Worm (Caenorhabditis elegans) whole organism, L1 larva: ENCODE measurements around the gene str-108.

Experiments used
- C04F5.9 ChIP-seq: sonication (generic microtip); optimal IDR thresholded peaks from 2 replicates; lab custom pipeline; 2016; ENCODE audit warnings: missing genetic modification characterization, missing compliant biosample characterization
- alr-1 ChIP-seq: fragments of 200-800 bp; sonication (Bioruptor generic); optimal IDR thresholded peaks from 2 replicates; lab custom pipeline; 2018; ENCODE audit warnings: borderline replicate concordance, mild to moderate bottlenecking, missing genetic modification characterization, missing compliant biosample characterization
- ama-1 ChIP-seq: fragments of 150-350 bp; optimal IDR thresholded peaks from 2 replicates; lab custom pipeline; 2014
- ceh-63 ChIP-seq: fragments of 200-800 bp; sonication (Bioruptor generic); optimal IDR thresholded peaks from 2 replicates; lab custom pipeline; 2018; ENCODE audit warnings: mild to moderate bottlenecking, missing genetic modification characterization, missing compliant biosample characterization
- ceh-8 ChIP-seq: fragments of 200-800 bp; sonication (Bioruptor generic); optimal IDR thresholded peaks from 2 replicates; lab custom pipeline; 2018; ENCODE audit warnings: mild to moderate bottlenecking, missing genetic modification characterization, moderate library complexity, missing compliant biosample characterization
- ceh-88 ChIP-seq: fragments of 200-800 bp; sonication (Bioruptor generic); IDR thresholded peaks from 2 replicates; pipeline ENCODE4 v1.3.6; 2022; ENCODE audit warnings: missing genetic modification characterization, missing compliant biosample characterization
- ceh-90 ChIP-seq: sonication (generic microtip); optimal IDR thresholded peaks from 2 replicates; lab custom pipeline; 2016; ENCODE audit warnings: missing genetic modification characterization, missing compliant biosample characterization
- dsc-1 ChIP-seq: sonication (generic microtip); optimal IDR thresholded peaks from 2 replicates; lab custom pipeline; 2016; ENCODE audit warnings: mild to moderate bottlenecking, missing genetic modification characterization, missing compliant biosample characterization
- egl-27 ChIP-seq, 2 experiments: fragments of 150-350 bp in 1 of 2; sonication (generic microtip); optimal IDR thresholded peaks; 3 replicates each; lab custom pipeline; 2017 to 2018; ENCODE audit warnings: missing biosample characterization in 2 of 2, missing genetic modification characterization in 2 of 2, missing genetic modification reagents in 2 of 2
- elt-2 ChIP-seq: sonication (generic microtip); optimal IDR thresholded peaks from 2 replicates; lab custom pipeline; 2016; ENCODE audit warnings: missing genetic modification characterization, mild to moderate bottlenecking, inconsistent platforms, missing compliant biosample characterization, missing genetic modification reagents
- fkh-8 ChIP-seq: sonication (generic microtip); optimal IDR thresholded peaks from 2 replicates; lab custom pipeline; 2016; ENCODE audit warnings: mild to moderate bottlenecking, missing genetic modification characterization, missing compliant biosample characterization
- grh-1 ChIP-seq: fragments of 200-800 bp; sonication (Bioruptor generic); IDR thresholded peaks from 2 replicates; pipeline ENCODE4 v1.3.6; 2022; ENCODE audit warnings: missing genetic modification reagents, missing genetic modification characterization, missing compliant biosample characterization
- hlh-4 ChIP-seq: sonication (generic microtip); optimal IDR thresholded peaks from 2 replicates; lab custom pipeline; 2016; ENCODE audit warnings: mild to moderate bottlenecking, missing genetic modification characterization, missing compliant biosample characterization
- hpl-2 ChIP-seq: fragments of 150-350 bp; optimal IDR thresholded peaks from 2 replicates; lab custom pipeline; 2014; ENCODE audit warnings: missing biosample characterization, missing genetic modification reagents, missing genetic modification characterization
- lin-35 ChIP-seq, 2 experiments: fragments of 150-350 bp; optimal IDR thresholded peaks; 2 replicates each; lab custom pipeline; 2014; ENCODE audit warnings: missing biosample characterization in 2 of 2, missing genetic modification characterization in 2 of 2, missing genetic modification reagents in 2 of 2
- lir-3 ChIP-seq: sonication (generic microtip); optimal IDR thresholded peaks from 2 replicates; lab custom pipeline; 2016; ENCODE audit warnings: mild to moderate bottlenecking, missing genetic modification characterization, moderate library complexity, missing compliant biosample characterization; ENCODE audit not compliant: poor library complexity
- lsy-2 ChIP-seq, 2 experiments: fragments of 150-350 bp; optimal IDR thresholded peaks; 2 replicates each; lab custom pipeline; 2014; ENCODE audit warnings: missing biosample characterization in 2 of 2, missing genetic modification characterization in 2 of 2
- mab-9 ChIP-seq: fragments of 200-800 bp; sonication (Bioruptor generic); IDR thresholded peaks from 2 replicates; pipeline ENCODE4 v1.3.6; 2022; ENCODE audit warnings: missing genetic modification reagents, missing genetic modification characterization, missing compliant biosample characterization
- nhr-12 ChIP-seq: sonication (generic microtip); optimal IDR thresholded peaks from 2 replicates; lab custom pipeline; 2017; ENCODE audit warnings: missing biosample characterization, missing genetic modification characterization
- nhr-237 ChIP-seq: fragments of 150-350 bp; optimal IDR thresholded peaks from 2 replicates; lab custom pipeline; 2014; ENCODE audit warnings: missing biosample characterization, missing genetic modification characterization
- nhr-47 ChIP-seq: sonication (generic microtip); optimal IDR thresholded peaks from 2 replicates; lab custom pipeline; 2016; ENCODE audit warnings: mild to moderate bottlenecking, missing genetic modification characterization, moderate library complexity, missing compliant biosample characterization
- nhr-71 ChIP-seq: sonication (generic microtip); optimal IDR thresholded peaks from 2 replicates; lab custom pipeline; 2016; ENCODE audit warnings: mild to moderate bottlenecking, missing genetic modification characterization, moderate library complexity, missing compliant biosample characterization
- nhr-76 ChIP-seq: sonication (generic microtip); optimal IDR thresholded peaks from 2 replicates; lab custom pipeline; 2017; ENCODE audit warnings: missing biosample characterization, missing genetic modification characterization
- nhr-77 ChIP-seq: fragments of 150-350 bp; optimal IDR thresholded peaks from 2 replicates; lab custom pipeline; 2014; ENCODE audit warnings: missing biosample characterization, missing genetic modification characterization
- pax-3 ChIP-seq: fragments of 200-800 bp; sonication (Bioruptor generic); optimal IDR thresholded peaks from 2 replicates; lab custom pipeline; 2018; ENCODE audit warnings: mild to moderate bottlenecking, missing genetic modification characterization, moderate library complexity, missing compliant biosample characterization
- pqm-1 ChIP-seq: sonication (generic microtip); optimal IDR thresholded peaks from 3 replicates; lab custom pipeline; 2017; ENCODE audit warnings: missing biosample characterization, missing genetic modification characterization
- skn-1 ChIP-seq: fragments of 150-350 bp; optimal IDR thresholded peaks from 2 replicates; lab custom pipeline; 2014; ENCODE audit warnings: missing biosample characterization, missing genetic modification characterization
- snpc-4 ChIP-seq: fragments of 150-350 bp; optimal IDR thresholded peaks from 2 replicates; lab custom pipeline; 2014; ENCODE audit warnings: missing biosample characterization, missing genetic modification characterization
- sox-4 ChIP-seq: sonication (generic microtip); optimal IDR thresholded peaks from 2 replicates; lab custom pipeline; 2016; ENCODE audit warnings: missing genetic modification characterization, missing compliant biosample characterization
- sup-37 ChIP-seq: fragments of 200-800 bp; sonication (Bioruptor generic); optimal IDR thresholded peaks from 2 replicates; lab custom pipeline; 2018; ENCODE audit warnings: mild to moderate bottlenecking, missing genetic modification characterization, missing compliant biosample characterization
- swsn-7 ChIP-seq: sonication (generic microtip); optimal IDR thresholded peaks from 2 replicates; lab custom pipeline; 2016; ENCODE audit warnings: missing genetic modification characterization, missing compliant biosample characterization
- tbx-2 ChIP-seq: sonication (generic microtip); optimal IDR thresholded peaks from 2 replicates; lab custom pipeline; 2016; ENCODE audit warnings: missing genetic modification characterization, missing compliant biosample characterization
- tlp-1 ChIP-seq: fragments of 150-350 bp; optimal IDR thresholded peaks from 2 replicates; lab custom pipeline; 2014; ENCODE audit warnings: missing biosample characterization, missing genetic modification characterization
- unc-130 ChIP-seq: fragments of 150-350 bp; optimal IDR thresholded peaks from 2 replicates; lab custom pipeline; 2017; ENCODE audit warnings: missing biosample characterization, missing genetic modification characterization, inconsistent platforms
- unc-30 ChIP-seq: sonication (generic microtip); optimal IDR thresholded peaks from 2 replicates; lab custom pipeline; 2017; ENCODE audit warnings: missing biosample characterization, missing genetic modification characterization
- vab-15 ChIP-seq: sonication (generic microtip); optimal IDR thresholded peaks from 2 replicates; lab custom pipeline; 2017; ENCODE audit warnings: missing genotype, mild to moderate bottlenecking, missing genetic modification characterization, missing compliant biosample characterization
- zip-4 ChIP-seq: fragments of 200-800 bp; sonication (Bioruptor generic); optimal IDR thresholded peaks from 2 replicates; lab custom pipeline; 2018; ENCODE audit warnings: mild to moderate bottlenecking, missing genetic modification characterization, moderate library complexity, missing compliant biosample characterization
- ztf-4 ChIP-seq: fragments of 150-350 bp; optimal IDR thresholded peaks from 2 replicates; lab custom pipeline; 2014; ENCODE audit warnings: missing biosample characterization, missing genetic modification characterization

str-108 gene

DNA sequence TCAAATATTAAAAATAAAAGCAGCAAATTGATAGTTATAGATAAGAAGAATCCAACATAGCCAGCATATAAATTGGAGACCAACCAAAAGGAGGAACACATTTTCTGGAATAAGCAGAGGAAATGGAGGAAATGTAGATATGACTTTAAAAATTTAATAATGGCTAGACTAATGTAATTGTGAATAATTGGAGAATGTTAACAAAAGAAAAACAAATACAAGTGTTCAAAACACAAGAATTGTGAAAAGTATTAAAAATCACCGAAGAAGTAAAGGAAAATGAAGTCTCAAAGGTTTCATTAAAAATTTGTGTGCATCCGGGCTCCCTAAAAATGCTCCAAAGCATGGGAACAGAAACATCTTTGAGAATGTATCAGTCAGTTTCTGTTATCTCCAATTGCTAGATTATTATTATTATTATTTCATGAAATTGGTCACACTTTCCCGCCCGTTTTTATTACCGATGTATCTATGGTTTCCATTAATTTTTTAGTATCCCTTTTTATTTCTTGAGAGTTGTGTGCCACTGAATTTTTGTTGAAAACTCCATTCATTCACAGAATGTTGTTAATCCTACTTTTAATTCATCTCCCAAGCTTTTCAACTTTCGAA lies 3.8 kb upstream of the str-108 start, which contains the start of the genes str-109 and F10A3.11:
Gene str-109 (minus strand): TSS at position 101 of the 612 bp plus-strand sequence.
Gene F10A3.11 (plus strand): TSS at position 562 of the 612 bp plus-strand sequence.
- no peak for TF ChIP-seq mab-9 (GFP tag; lab: Robert Waterston, UW)
- no peak for TF ChIP-seq pax-3 (tag; lab: Kevin White, UChicago)
- TF ChIP-seq nhr-71 (tag; lab: Kevin White, UChicago): no peak
- TF ChIP-seq lir-3 (tag; lab: Kevin White, UChicago): no peak
- no peak for TF ChIP-seq nhr-77 (tag; lab: Kevin White, UChicago)
- TF ChIP-seq grh-1 (GFP tag; lab: Robert Waterston, UW): no peak
- no peak for TF ChIP-seq C04F5.9 (tag; lab: Kevin White, UChicago)
- TF ChIP-seq dsc-1 (tag; lab: Kevin White, UChicago): no peak
- no peak for TF ChIP-seq ceh-88 (GFP tag; lab: Robert Waterston, UW)
- TF ChIP-seq vab-15: no peak
- no peak for TF ChIP-seq sup-37 (GFP tag; lab: Kevin White, UChicago)
- TF ChIP-seq ceh-63 (GFP tag; lab: Kevin White, UChicago): no peak
- no peak for TF ChIP-seq nhr-76 (tag; lab: Kevin White, UChicago)
- no peak for TF ChIP-seq snpc-4 (tag; lab: Kevin White, UChicago)
- TF ChIP-seq, all 84 proteins: peak for 0

DNA sequence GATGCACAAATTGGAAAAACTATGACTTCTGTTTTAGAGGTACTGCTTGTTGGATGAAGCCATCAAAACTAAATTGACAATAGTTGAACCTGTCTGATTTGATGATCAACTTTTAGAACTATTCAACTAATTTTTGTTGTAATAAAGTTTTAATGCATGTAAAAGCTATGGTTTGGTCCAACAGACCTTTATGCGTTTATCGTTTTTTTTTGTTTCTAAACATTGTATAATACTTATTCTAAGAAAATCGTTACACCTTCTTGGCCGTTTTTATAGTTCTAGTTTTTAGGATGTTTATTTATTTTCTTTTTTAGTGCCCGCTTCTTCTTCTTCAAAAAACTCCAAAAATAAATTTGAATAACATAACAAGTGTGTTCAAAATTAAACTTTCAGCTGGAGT lies 2.3 kb upstream of the str-108 start, which contains the start of gene F10A3.12:
Gene F10A3.12 (plus strand): TSS at position 301 of the 400 bp plus-strand sequence.
- TF ChIP-seq unc-30 (tag; lab: Kevin White, UChicago) (no peak), egl-27 (tag; optimal IDR thresholded peaks at IDR 0.05; lab: Kevin White, UChicago) (no peak), nhr-76 (tag; lab: Kevin White, UChicago) (no peak), lsy-2 (tag; optimal IDR thresholded peaks at IDR 0.05; lab: Kevin White, UChicago) (no peak), nhr-77 (tag; lab: Kevin White, UChicago) (no peak), alr-1 (tag; lab: Kevin White, UChicago) (no peak), ztf-4 (no peak), nhr-237 (no peak), nhr-71 (tag; lab: Kevin White, UChicago) (no peak), tbx-2 (tag; lab: Kevin White, UChicago) (no peak), elt-2 (no peak), hpl-2 (GFP tag; lab: Kevin White, UChicago) (no peak), lin-35 (GFP tag; optimal IDR thresholded peaks at IDR 0.05; lab: Kevin White, UChicago) (no peak), nhr-12 (tag; lab: Kevin White, UChicago) (no peak), pqm-1 (no peak), zip-4 (GFP tag; lab: Kevin White, UChicago) (no peak), tlp-1 (tag; lab: Kevin White, UChicago) (no peak), ama-1 (no peak), ceh-8 (no peak), ceh-90 (tag; lab: Kevin White, UChicago) (no peak)

DNA sequence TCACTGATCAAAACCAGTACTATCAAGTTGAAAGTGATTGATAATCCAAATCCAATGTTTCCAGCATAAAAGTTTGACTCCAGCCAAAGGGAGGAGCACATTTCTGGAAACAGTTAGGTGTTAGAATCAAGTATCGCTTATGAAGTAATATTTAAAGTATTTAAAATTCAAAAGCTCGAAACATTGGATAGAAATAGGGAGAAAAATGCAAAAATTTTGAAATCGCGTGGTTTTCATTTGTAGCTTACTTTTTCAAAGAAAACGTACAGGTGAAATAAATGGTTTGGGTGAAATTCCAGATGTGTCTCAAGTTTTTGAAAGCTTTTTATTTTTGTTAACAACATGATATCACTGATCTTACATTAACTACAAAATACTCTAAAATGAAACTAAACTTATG lies 3.0 kb downstream of the str-108 start, which contains the start of gene str-111:
Gene str-111 (minus strand): TSS at position 101 of the 400 bp plus-strand sequence.
- TF ChIP-seq hlh-4 (tag; lab: Kevin White, UChicago): peak; percentile 65
- no peak for TF ChIP-seq unc-130

DNA sequence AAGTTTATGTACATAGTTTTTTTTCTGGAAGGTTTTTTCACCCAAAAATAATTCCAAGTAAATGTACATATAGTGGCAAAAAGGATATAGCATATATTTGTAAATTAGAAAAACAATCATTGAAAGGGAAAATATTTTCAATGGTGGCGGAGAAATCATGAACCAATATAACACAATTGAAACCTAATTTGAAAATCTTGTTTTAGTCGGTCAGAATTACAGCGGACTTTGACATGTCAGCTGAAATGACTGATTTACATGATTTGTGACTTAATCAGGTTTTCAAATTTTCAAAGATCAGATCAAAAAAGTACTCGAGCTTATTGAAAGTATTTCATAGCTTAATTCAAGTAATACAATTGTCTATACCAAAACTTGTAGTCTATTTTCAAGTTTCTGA lies 5.7 kb downstream of the str-108 start, which contains the start of gene K05D4.9:
Gene K05D4.9 (minus strand): TSS at position 101 of the 400 bp plus-strand sequence.
- no peak for TF ChIP-seq swsn-7
- no peak for TF ChIP-seq sox-4 (tag; lab: Kevin White, UChicago)
- TF ChIP-seq fkh-8 (tag; lab: Kevin White, UChicago): peak; percentile 18
- no peak for TF ChIP-seq skn-1 (tag; lab: Kevin White, UChicago)
- no peak for TF ChIP-seq nhr-47
